Fruit fly (Drosophila melanogaster): ENCODE data around the gene CG14269.

CG14269 gene

DNA sequence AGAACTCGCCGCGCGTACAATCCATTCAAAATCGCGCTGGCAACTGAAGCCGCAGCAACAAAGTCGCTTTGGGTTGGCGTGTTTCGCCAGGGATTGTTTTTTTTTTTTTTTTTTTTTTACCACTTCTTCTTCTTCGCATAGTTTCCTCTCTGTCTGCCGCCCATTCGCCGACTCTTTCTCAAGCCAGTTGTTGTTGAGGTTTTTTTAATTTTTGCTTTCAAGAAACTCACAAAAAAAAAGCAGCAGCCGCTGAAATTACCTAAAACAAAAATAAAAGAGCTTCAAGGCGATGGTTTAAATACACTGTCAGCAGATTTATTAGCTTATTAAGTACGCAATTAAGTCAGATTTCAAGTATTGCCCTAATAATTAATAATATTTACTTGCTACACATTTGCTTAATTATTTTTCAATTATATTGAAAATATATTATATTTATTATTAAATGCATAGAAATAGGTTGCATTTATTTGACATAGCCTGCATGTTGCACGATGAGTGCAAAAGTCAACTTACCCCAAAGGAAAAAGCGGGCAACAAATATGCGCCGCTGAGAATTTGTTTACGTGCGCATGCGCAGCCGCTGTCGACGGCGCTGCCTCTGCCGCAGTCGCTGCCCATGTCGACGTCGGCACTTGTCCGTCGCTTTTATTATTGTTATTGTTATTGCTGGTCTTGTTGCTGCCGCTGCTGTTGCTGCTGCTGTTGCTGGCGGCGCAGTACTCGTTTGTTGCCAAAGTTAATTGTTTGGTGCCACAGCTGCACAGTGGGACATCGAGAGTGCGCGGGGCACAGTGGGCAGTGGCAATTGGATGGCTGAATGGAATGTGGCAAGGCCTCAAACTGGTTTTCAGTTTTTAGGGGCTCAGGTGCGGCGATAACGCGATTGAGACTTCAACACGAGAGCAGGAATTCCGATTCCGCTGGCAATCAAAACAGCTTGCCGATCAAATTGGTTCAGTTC is 39.2 kb upstream of the CG14269 start, which contains the start of gene CG12206:
TSS of gene CG12206 (minus strand) at position 49 of the 964 bp plus-strand sequence.
- TF ChIP-seq Crg-1 (GFP tag; optimal IDR thresholded peaks at IDR 0.05) (no peak), tj (GFP tag; optimal IDR thresholded peaks at IDR 0.05) (peak; percentile 90), CG11617 (GFP tag; optimal IDR thresholded peaks at IDR 0.05) (peak; percentile 13), CG5204 (GFP tag; optimal IDR thresholded peaks at IDR 0.05) (no peak)

DNA sequence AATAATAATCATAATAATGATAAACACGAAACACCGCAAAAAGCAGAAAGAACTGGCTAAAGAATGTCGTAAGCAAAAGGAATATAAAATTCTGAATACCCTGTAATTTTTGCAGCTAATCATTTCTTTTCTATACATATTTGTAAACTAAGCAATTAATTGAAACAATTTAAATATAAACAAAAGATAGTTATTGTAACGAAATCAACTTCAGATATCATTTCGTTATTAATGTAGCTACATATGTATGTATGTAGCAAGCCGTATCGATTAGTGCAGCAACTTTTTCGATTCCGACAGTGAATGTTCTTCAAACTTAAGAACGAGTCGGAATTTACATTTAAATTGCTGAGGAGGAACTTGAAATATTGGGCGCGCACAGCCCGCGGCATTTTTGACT is 38.0 kb upstream of the CG14269 start:
- TF ChIP-seq bab1 (GFP tag; optimal IDR thresholded peaks at IDR 0.05) (peak; percentile 4), pad (GFP tag; optimal IDR thresholded peaks at IDR 0.05) (no peak), tj (GFP tag; optimal IDR thresholded peaks at IDR 0.05) (peak; percentile 20)

DNA sequence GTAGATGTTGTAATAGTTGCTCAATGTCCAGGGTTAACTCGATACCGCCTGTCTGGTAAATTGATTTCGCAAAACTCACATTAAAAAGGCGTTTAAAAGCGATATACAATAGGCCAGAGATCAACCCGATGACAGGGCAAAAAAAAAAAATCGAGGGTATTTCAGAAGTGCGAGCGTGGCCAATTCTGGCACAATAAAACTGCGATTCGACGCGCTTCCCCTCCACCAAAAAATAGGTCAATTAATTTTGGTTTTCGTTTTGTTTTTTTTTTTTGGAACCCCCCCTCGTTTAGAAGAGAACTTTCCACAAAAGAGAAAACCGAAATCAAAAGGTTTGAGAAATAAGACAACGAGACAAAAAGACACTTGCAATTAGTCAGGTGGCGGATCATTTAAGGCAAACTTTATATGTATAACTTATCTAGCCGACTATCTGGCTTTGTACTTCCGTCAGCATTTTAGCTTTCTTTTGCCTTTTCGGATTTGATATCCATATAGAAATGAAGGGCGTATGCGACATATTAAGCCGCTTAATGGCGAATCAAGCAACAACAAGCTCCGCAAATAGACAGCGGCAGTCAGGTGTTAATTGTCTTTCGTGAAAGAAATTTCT is 35.0 kb upstream of the CG14269 start:
- TF ChIP-seq Crg-1 (GFP tag; optimal IDR thresholded peaks at IDR 0.05) (no peak), pad (GFP tag; optimal IDR thresholded peaks at IDR 0.05) (peak; percentile 67), tj (GFP tag; optimal IDR thresholded peaks at IDR 0.05) (peak; percentile 74), cnc (optimal IDR thresholded peaks at IDR 0.05) (no peak)

DNA sequence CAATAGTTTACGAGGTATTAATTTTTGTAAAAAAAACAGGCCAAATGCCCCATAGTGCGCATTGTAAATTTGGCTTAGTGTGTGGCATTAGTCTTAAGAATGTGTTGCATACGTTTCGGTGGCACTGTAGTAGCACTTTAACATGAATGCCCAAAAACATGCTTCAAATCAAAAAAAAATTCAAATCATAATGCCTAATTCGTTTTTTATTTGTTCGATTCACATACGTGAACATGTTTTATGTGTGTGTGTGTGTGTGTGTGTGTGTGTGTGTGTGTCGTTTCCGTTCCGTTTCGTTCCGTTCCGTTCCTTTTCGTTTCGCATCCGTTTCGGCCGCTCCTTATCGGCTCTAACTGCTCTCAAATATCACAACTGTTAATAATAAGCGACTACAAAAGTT is 29.9 kb upstream of the CG14269 start:
- no peak for TF ChIP-seq cic (GFP tag; optimal IDR thresholded peaks at IDR 0.05)

DNA sequence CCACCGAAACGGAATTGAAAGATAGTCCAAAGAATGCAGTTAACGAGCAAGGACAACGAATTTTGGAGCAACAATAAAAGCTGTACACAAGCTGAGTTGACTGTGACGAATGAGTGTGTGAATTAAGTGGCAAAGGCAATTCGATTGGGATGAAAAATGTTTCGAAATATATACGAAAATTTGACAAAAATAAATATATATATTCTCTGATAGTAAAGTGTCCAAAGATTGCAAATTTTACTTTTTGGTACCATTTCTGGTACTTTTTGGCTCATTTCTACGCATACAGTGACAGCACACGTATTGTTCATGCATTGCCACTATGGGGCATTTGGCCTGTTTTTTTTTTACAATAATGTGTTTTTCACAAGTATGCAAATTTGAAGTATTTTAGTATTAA is 28.3 kb upstream of the CG14269 start, which contains the start of gene CG16781:
TSS of gene CG16781 (minus strand) at position 101 of the 400 bp plus-strand sequence.
- TF ChIP-seq ovo (GFP tag; optimal IDR thresholded peaks at IDR 0.05) (no peak), kay (GFP tag; ENCODE audit: borderline replicate concordance) (no peak), CG33017 (tag; optimal IDR thresholded peaks at IDR 0.05) (no peak), CG1620 (GFP tag; optimal IDR thresholded peaks at IDR 0.05) (no peak), Crg-1 (GFP tag; optimal IDR thresholded peaks at IDR 0.05) (no peak), CG5204 (GFP tag; optimal IDR thresholded peaks at IDR 0.05) (no peak), toe (GFP tag; optimal IDR thresholded peaks at IDR 0.05) (no peak), CG7101 (tag; optimal IDR thresholded peaks at IDR 0.05) (no peak), cnc (optimal IDR thresholded peaks at IDR 0.05) (no peak), pad (GFP tag; optimal IDR thresholded peaks at IDR 0.05) (no peak), tj (GFP tag; optimal IDR thresholded peaks at IDR 0.05) (no peak), Mnt (GFP tag; optimal IDR thresholded peaks at IDR 0.05) (no peak), cic (GFP tag; optimal IDR thresholded peaks at IDR 0.05) (no peak), CG12768 (GFP tag; optimal IDR thresholded peaks at IDR 0.05) (no peak), CG7045 (GFP tag; optimal IDR thresholded peaks at IDR 0.05) (no peak), Hr96 (GFP tag; optimal IDR thresholded peaks at IDR 0.05) (no peak)

DNA sequence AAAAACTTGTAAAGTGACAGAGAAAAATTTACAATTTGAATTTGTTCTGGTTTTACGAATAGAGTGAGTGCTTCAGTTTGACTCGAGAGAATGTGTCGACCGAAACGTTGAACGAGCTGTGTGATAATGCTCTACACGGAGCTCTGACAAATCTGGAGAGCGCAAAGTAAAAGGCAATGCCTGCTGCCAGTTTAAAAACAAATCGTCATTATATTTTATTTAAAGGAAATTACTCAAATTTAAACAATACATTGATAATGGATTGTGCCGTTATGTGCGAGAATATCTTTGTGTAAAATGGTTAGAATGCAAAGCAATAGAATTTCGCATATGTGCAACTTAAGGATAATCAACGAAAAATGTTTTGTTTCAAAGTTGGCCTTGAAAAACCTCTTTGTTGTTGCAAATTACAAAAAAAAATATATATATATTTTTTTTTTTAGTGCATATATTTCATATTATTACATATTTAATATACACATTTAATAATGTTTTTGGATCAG is 24.6 kb upstream of the CG14269 start, which contains the start of the genes CG16782 and CG10801:
TSS of gene CG16782 (minus strand) at position 101 of the 503 bp plus-strand sequence.
TSS of gene CG10801 (plus strand) at position 453 of the 503 bp plus-strand sequence.
- no peak for TF ChIP-seq toe (GFP tag; optimal IDR thresholded peaks at IDR 0.05)
- TF ChIP-seq cic (GFP tag; optimal IDR thresholded peaks at IDR 0.05), result no peak
- TF ChIP-seq pad (GFP tag; optimal IDR thresholded peaks at IDR 0.05), result no peak
- no peak for TF ChIP-seq CG7045 (GFP tag; optimal IDR thresholded peaks at IDR 0.05)
- TF ChIP-seq tj (GFP tag; optimal IDR thresholded peaks at IDR 0.05), result no peak
- no peak for TF ChIP-seq Crg-1 (GFP tag; optimal IDR thresholded peaks at IDR 0.05)
- no peak for TF ChIP-seq ovo (GFP tag; optimal IDR thresholded peaks at IDR 0.05)
- TF ChIP-seq CG12768 (GFP tag; optimal IDR thresholded peaks at IDR 0.05), result no peak
- TF ChIP-seq Hr96 (GFP tag; optimal IDR thresholded peaks at IDR 0.05), result no peak
- no peak for TF ChIP-seq CG11617 (GFP tag; optimal IDR thresholded peaks at IDR 0.05)
- no peak for TF ChIP-seq Clk (GFP tag; optimal IDR thresholded peaks at IDR 0.05)
- TF ChIP-seq CG14711 (tag; optimal IDR thresholded peaks at IDR 0.05), result no peak
- TF ChIP-seq CG33017 (tag; optimal IDR thresholded peaks at IDR 0.05), result no peak
- TF ChIP-seq kay (GFP tag; ENCODE audit: borderline replicate concordance), result no peak
- TF ChIP-seq bab1 (GFP tag; optimal IDR thresholded peaks at IDR 0.05), result no peak
- TF ChIP-seq cnc (optimal IDR thresholded peaks at IDR 0.05), result no peak
- TF ChIP-seq CG7101 (tag; optimal IDR thresholded peaks at IDR 0.05), result no peak
- no peak for TF ChIP-seq Mnt (GFP tag; optimal IDR thresholded peaks at IDR 0.05)

DNA sequence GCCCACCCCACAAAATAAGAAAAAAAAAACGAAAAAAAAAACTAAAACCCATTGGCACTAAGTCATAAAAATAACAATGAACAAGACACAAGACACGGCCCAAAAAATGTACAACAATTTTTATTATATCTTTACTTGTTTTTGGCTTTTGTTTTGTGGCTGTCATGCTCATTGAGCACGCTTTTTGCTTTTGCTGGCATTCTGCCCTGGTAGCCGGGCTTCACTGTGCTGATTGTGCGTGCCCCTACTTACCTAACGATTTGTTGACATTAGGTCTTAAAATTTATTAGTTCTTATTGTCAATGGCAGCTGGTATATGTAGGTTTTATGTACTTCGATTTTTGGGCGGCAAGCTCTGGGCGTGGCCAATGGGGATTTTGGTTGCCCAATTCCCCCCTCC is 22.9 kb upstream of the CG14269 start:
- TF ChIP-seq CG12768 (GFP tag; optimal IDR thresholded peaks at IDR 0.05) (no peak), CG7045 (GFP tag; optimal IDR thresholded peaks at IDR 0.05) (no peak), tj (GFP tag; optimal IDR thresholded peaks at IDR 0.05) (no peak), CG11617 (GFP tag; optimal IDR thresholded peaks at IDR 0.05) (no peak), CG5204 (GFP tag; optimal IDR thresholded peaks at IDR 0.05) (no peak), bab1 (GFP tag; optimal IDR thresholded peaks at IDR 0.05) (no peak), kay (GFP tag; ENCODE audit: borderline replicate concordance) (no peak), cnc (optimal IDR thresholded peaks at IDR 0.05) (no peak)
